Worm (Caenorhabditis elegans) whole organism, young adult: ENCODE data around the gene dcaf-1.

ENCODE experiments used
- ama-1 ChIP-seq, 3 experiments: fragments of 150-350 bp in 1 of 3; sonication (generic microtip) in 2 of 3; optimal IDR thresholded peaks; 2 replicates each; lab custom pipeline; 2014 to 2018; ENCODE audit warnings: missing biosample characterization in 2 of 3, missing genetic modification characterization in 2 of 3, missing genetic modification reagents in 2 of 3
- aptf-2 ChIP-seq: fragments of 200-800 bp; sonication (Bioruptor generic); conservative IDR thresholded peaks from 2 replicates; pipeline ENCODE4 v1.3.6; 2022; ENCODE audit warnings: missing genetic modification reagents, missing genetic modification characterization, missing compliant biosample characterization
- athp-1 ChIP-seq: sonication (generic microtip); optimal IDR thresholded peaks from 2 replicates; lab custom pipeline; 2017; ENCODE audit warnings: mild to moderate bottlenecking, missing genetic modification characterization, missing compliant biosample characterization
- attf-5 ChIP-seq: fragments of 200-800 bp; sonication (Bioruptor generic); optimal IDR thresholded peaks from 2 replicates; lab custom pipeline; 2018; ENCODE audit warnings: mild to moderate bottlenecking, missing genetic modification characterization, missing compliant biosample characterization
- ceh-100 ChIP-seq: fragments of 200-800 bp; sonication (Bioruptor generic); IDR thresholded peaks from 2 replicates; pipeline ENCODE4 v1.3.6; 2022; ENCODE audit warnings: missing genetic modification reagents, missing genetic modification characterization, missing compliant biosample characterization
- ceh-58 ChIP-seq: fragments of 200-800 bp; sonication (Bioruptor generic); IDR thresholded peaks from 2 replicates; pipeline ENCODE4 v1.3.6; 2022; ENCODE audit warnings: missing genetic modification characterization, missing compliant biosample characterization
- mes-4 ChIP-seq: sonication (generic microtip); optimal IDR thresholded peaks from 2 replicates; lab custom pipeline; 2016; ENCODE audit warnings: missing genotype, missing genetic modification characterization, missing compliant biosample characterization
- pbrm-1 ChIP-seq: fragments of 200-800 bp; sonication (Bioruptor generic); IDR thresholded peaks from 2 replicates; pipeline ENCODE4 v1.3.6; 2022; ENCODE audit warnings: missing genetic modification reagents, missing genetic modification characterization, missing compliant biosample characterization
- snpc-1.1 ChIP-seq: sonication (generic microtip); optimal IDR thresholded peaks from 2 replicates; lab custom pipeline; 2017; ENCODE audit warnings: missing genetic modification characterization, mild to moderate bottlenecking, missing compliant biosample characterization, antibody characterized with exemption, moderate library complexity, missing genotype, missing genetic modification reagents; ENCODE audit not compliant: insufficient read depth
- unc-62 ChIP-seq: fragments of 150-350 bp; optimal IDR thresholded peaks from 2 replicates; lab custom pipeline; 2014; ENCODE audit warnings: missing biosample characterization, missing genetic modification reagents, missing genetic modification characterization

- TF ChIP-seq unc-62 (GFP tag; lab: Kevin White, UChicago) (no peak), ceh-100 (no peak), mes-4 (tag; lab: Kevin White, UChicago) (no peak), ama-1 (optimal IDR thresholded peaks at IDR 0.05; lab: Kevin White, UChicago) (no peak), ama-1 (GFP tag; optimal IDR thresholded peaks at IDR 0.05; lab: Kevin White, UChicago) (no peak), ceh-58 (GFP tag; lab: Robert Waterston, UW) (no peak), snpc-1.1 (no peak), pbrm-1 (no peak), attf-5 (GFP tag; lab: Kevin White, UChicago) (no peak), aptf-2 (GFP tag; lab: Robert Waterston, UW) (no peak), athp-1 (no peak)
These were observed 16.7 kb upstream of the dcaf-1 start for ce11 chrIV:9723185-9723584.
